Fruit fly (Drosophila melanogaster) whole organism, pupa: ENCODE data around the gene COX7A.

Experiments used
- CG10348 ChIP-seq: fragments of 200-800 bp; sonication (Bioruptor generic); IDR thresholded peaks from 2 replicates; pipeline ENCODE4 v1.3.6; 2022; ENCODE audit warnings: missing biosample characterization, missing genetic modification characterization
- CG12605 ChIP-seq: fragments of 200-800 bp; sonication (Bioruptor generic); IDR thresholded peaks from 2 replicates; pipeline ENCODE4 v1.3.6; 2022; ENCODE audit warnings: missing biosample characterization, missing genetic modification characterization
- CG15710 ChIP-seq: fragments of 200-800 bp; sonication (Bioruptor generic); optimal IDR thresholded peaks from 2 replicates; lab custom pipeline; 2018; ENCODE audit warnings: missing biosample characterization, mild to moderate bottlenecking, missing genetic modification characterization, moderate library complexity
- CG17806 ChIP-seq: fragments of 200-800 bp; sonication (Bioruptor generic); optimal IDR thresholded peaks from 2 replicates; lab custom pipeline; 2018; ENCODE audit warnings: missing biosample characterization, mild to moderate bottlenecking, missing genetic modification characterization, moderate library complexity
- CG32121 ChIP-seq: fragments of 200-800 bp; sonication (Bioruptor generic); IDR thresholded peaks from 2 replicates; pipeline ENCODE4 v1.3.6; 2022; ENCODE audit warnings: missing biosample characterization, missing genetic modification characterization
- CG34367 ChIP-seq: fragments of 200-800 bp; sonication (Bioruptor generic); optimal IDR thresholded peaks from 2 replicates; lab custom pipeline; 2018; ENCODE audit warnings: missing biosample characterization, mild to moderate bottlenecking, missing genetic modification characterization
- CG8159 ChIP-seq: fragments of 200-800 bp; sonication (Bioruptor generic); optimal IDR thresholded peaks from 3 replicates; lab custom pipeline; 2018; ENCODE audit warnings: missing biosample characterization, mild to moderate bottlenecking, missing genetic modification characterization, moderate library complexity
- CG8301 ChIP-seq: fragments of 200-800 bp; sonication (Bioruptor generic); optimal IDR thresholded peaks from 2 replicates; lab custom pipeline; 2018; ENCODE audit warnings: missing biosample characterization, mild to moderate bottlenecking, missing genetic modification characterization
- EcR ChIP-seq: fragments of 200-800 bp; sonication (Bioruptor generic); optimal IDR thresholded peaks from 3 replicates; lab custom pipeline; 2019; ENCODE audit warnings: missing biosample characterization, missing genetic modification characterization, mild to moderate bottlenecking, moderate library complexity, missing genetic modification reagents
- Pif1A ChIP-seq: fragments of 200-800 bp; sonication (Bioruptor generic); optimal IDR thresholded peaks from 3 replicates; lab custom pipeline; 2016; ENCODE audit warnings: missing biosample characterization, missing genetic modification characterization
- Snoo ChIP-seq: fragments of 200-800 bp; sonication (Bioruptor generic); optimal IDR thresholded peaks from 3 replicates; lab custom pipeline; 2017; ENCODE audit warnings: missing biosample characterization, mild to moderate bottlenecking, missing genetic modification characterization, inconsistent platforms
- fd96Ca ChIP-seq: fragments of 200-800 bp; sonication (Bioruptor generic); IDR thresholded peaks from 3 replicates; pipeline ENCODE4 v1.3.6; 2022; ENCODE audit warnings: missing biosample characterization, missing genetic modification characterization
- gl ChIP-seq: fragments of 200-800 bp; sonication (Bioruptor generic); optimal IDR thresholded peaks from 2 replicates; lab custom pipeline; 2018; ENCODE audit warnings: missing biosample characterization, mild to moderate bottlenecking, missing genetic modification characterization
- rn ChIP-seq: fragments of 200-800 bp; sonication (Bioruptor generic); IDR thresholded peaks from 2 replicates; pipeline ENCODE4 v1.3.6; 2022; ENCODE audit warnings: missing biosample characterization, missing genetic modification characterization

DNA sequence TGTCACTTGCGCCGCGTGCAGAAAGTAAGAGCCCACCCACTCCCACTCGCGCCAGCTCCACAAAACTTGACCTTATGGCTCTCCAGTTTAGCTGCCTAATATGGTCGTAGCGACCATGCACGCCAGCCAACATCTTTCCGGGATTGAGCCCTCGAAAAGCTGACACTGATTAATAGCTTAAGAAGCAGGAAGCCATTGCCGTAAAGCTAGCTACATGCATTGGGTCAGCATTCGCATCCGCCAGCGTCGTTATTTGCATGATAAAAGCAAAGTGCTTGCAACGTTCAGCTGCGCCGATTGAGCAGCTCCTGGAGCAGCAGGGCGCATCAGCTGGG lies 33.9 kb downstream of the COX7A start:
- TF ChIP-seq CG32121 (GFP tag; lab: Robert Waterston, UW) (no peak), EcR (GFP tag; lab: Kevin White, UChicago) (no peak), fd96Ca (GFP tag; lab: Robert Waterston, UW) (no peak), CG17806 (tag; lab: Kevin White, UChicago) (no peak), CG34367 (tag; lab: Kevin White, UChicago) (no peak), CG10348 (GFP tag; lab: Robert Waterston, UW) (no peak), CG8301 (tag; lab: Kevin White, UChicago) (no peak), Snoo (tag; lab: Kevin White, UChicago) (no peak), CG8159 (no peak), gl (tag; lab: Kevin White, UChicago) (no peak), rn (GFP tag; lab: Robert Waterston, UW) (no peak), Pif1A (GFP tag; lab: Kevin White, UChicago) (no peak), CG15710 (tag; lab: Kevin White, UChicago) (no peak), CG12605 (GFP tag; lab: Robert Waterston, UW) (no peak)
